Worm (Caenorhabditis elegans) whole organism, L4/young adult: Measurements from ENCODE around the gene trxr-2.

Experiments
- W03F9.2 ChIP-seq: fragments of 150-350 bp; optimal IDR thresholded peaks from 2 replicates; lab custom pipeline; 2014; ENCODE audit warnings: missing biosample characterization, missing genetic modification characterization
- dao-5 ChIP-seq: sonication (generic microtip); optimal IDR thresholded peaks from 2 replicates; lab custom pipeline; 2016; ENCODE audit warnings: missing genotype, missing genetic modification characterization, moderate library complexity, missing compliant biosample characterization
- him-1 ChIP-seq: sonication (generic microtip); optimal IDR thresholded peaks from 2 replicates; lab custom pipeline; 2016; ENCODE audit warnings: missing genotype, missing genetic modification reagents, missing genetic modification characterization, missing compliant biosample characterization

Gene trxr-2

DNA sequence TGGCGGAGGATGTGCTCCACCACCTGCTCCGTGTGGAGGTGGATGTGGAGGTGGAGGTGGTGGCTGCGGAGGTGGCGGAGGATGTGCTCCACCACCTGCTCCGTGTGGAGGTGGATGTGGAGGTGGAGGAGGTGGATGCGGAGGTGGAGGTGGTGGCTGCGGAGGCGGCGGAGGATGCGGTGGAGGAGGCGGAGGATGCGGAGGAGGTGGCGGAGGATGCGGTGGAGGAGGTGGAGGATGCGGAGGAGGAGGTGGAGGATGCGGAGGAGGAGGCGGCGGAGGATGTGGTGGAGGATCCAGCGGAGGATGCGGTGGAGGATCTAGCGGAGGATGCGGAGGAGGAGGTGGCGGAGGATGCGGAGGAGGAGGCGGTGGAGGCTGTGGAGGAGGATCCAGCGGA, 48.9 kb downstream of the trxr-2 start:
- TF ChIP-seq dao-5 (no peak), W03F9.2 (no peak), him-1 (no peak)

- TF ChIP-seq him-1 (no peak), W03F9.2 (no peak)
Observed at ce11 chrIII:8964684-8965283, 51.2 kb downstream of the trxr-2 start.
